Fruit fly (Drosophila melanogaster) whole organism, pupa: ENCODE measurements around the gene CG9121.

Experiments
- CG10348 ChIP-seq: fragments of 200-800 bp; sonication (Bioruptor generic); IDR thresholded peaks from 2 replicates; pipeline ENCODE4 v1.3.6; 2022; ENCODE audit warnings: missing biosample characterization, missing genetic modification characterization
- CG12605 ChIP-seq: fragments of 200-800 bp; sonication (Bioruptor generic); IDR thresholded peaks from 2 replicates; pipeline ENCODE4 v1.3.6; 2022; ENCODE audit warnings: missing biosample characterization, missing genetic modification characterization
- CG13204 ChIP-seq: fragments of 200-800 bp; sonication (Bioruptor generic); optimal IDR thresholded peaks from 2 replicates; lab custom pipeline; 2018; ENCODE audit warnings: missing biosample characterization, mild to moderate bottlenecking, missing genetic modification characterization, moderate library complexity
- CG14655 ChIP-seq: fragments of 200-800 bp; sonication (Bioruptor generic); optimal IDR thresholded peaks from 3 replicates; lab custom pipeline; 2017; ENCODE audit warnings: mild to moderate bottlenecking, missing biosample characterization, missing genetic modification reagents, missing genetic modification characterization
- CG15710 ChIP-seq: fragments of 200-800 bp; sonication (Bioruptor generic); optimal IDR thresholded peaks from 2 replicates; lab custom pipeline; 2018; ENCODE audit warnings: missing biosample characterization, mild to moderate bottlenecking, missing genetic modification characterization, moderate library complexity
- CG17806 ChIP-seq: fragments of 200-800 bp; sonication (Bioruptor generic); optimal IDR thresholded peaks from 2 replicates; lab custom pipeline; 2018; ENCODE audit warnings: missing biosample characterization, mild to moderate bottlenecking, missing genetic modification characterization, moderate library complexity
- CG32121 ChIP-seq: fragments of 200-800 bp; sonication (Bioruptor generic); IDR thresholded peaks from 2 replicates; pipeline ENCODE4 v1.3.6; 2022; ENCODE audit warnings: missing biosample characterization, missing genetic modification characterization
- CG34367 ChIP-seq: fragments of 200-800 bp; sonication (Bioruptor generic); optimal IDR thresholded peaks from 2 replicates; lab custom pipeline; 2018; ENCODE audit warnings: missing biosample characterization, mild to moderate bottlenecking, missing genetic modification characterization
- CG4496 ChIP-seq: fragments of 200-800 bp; sonication (Bioruptor generic); IDR thresholded peaks from 3 replicates; pipeline ENCODE4 v1.3.6; 2022; ENCODE audit warnings: missing biosample characterization, missing genetic modification characterization
- CG8159 ChIP-seq: fragments of 200-800 bp; sonication (Bioruptor generic); optimal IDR thresholded peaks from 3 replicates; lab custom pipeline; 2018; ENCODE audit warnings: missing biosample characterization, mild to moderate bottlenecking, missing genetic modification characterization, moderate library complexity
- CG8301 ChIP-seq: fragments of 200-800 bp; sonication (Bioruptor generic); optimal IDR thresholded peaks from 2 replicates; lab custom pipeline; 2018; ENCODE audit warnings: missing biosample characterization, mild to moderate bottlenecking, missing genetic modification characterization
- CG9948 ChIP-seq: fragments of 200-800 bp; sonication (Bioruptor generic); optimal IDR thresholded peaks from 2 replicates; lab custom pipeline; 2018; ENCODE audit warnings: missing biosample characterization, mild to moderate bottlenecking, missing genetic modification characterization, moderate library complexity
- D1 ChIP-seq: fragments of 200-800 bp; sonication (Bioruptor generic); optimal IDR thresholded peaks from 2 replicates; lab custom pipeline; 2018; ENCODE audit warnings: missing biosample characterization, mild to moderate bottlenecking, missing genetic modification characterization, moderate library complexity
- EcR ChIP-seq: fragments of 200-800 bp; sonication (Bioruptor generic); optimal IDR thresholded peaks from 3 replicates; lab custom pipeline; 2019; ENCODE audit warnings: missing biosample characterization, missing genetic modification characterization, mild to moderate bottlenecking, moderate library complexity, missing genetic modification reagents
- Ets98B ChIP-seq: fragments of 200-800 bp; sonication (Bioruptor generic); IDR thresholded peaks from 2 replicates; pipeline ENCODE4 v1.3.6; 2022; ENCODE audit warnings: missing biosample characterization, missing genetic modification characterization
- Pif1A ChIP-seq: fragments of 200-800 bp; sonication (Bioruptor generic); optimal IDR thresholded peaks from 3 replicates; lab custom pipeline; 2016; ENCODE audit warnings: missing biosample characterization, missing genetic modification characterization
- Pif1B ChIP-seq: fragments of 200-800 bp; sonication (Bioruptor generic); optimal IDR thresholded peaks from 3 replicates; lab custom pipeline; 2016; ENCODE audit warnings: missing biosample characterization, missing genetic modification characterization
- Snoo ChIP-seq: fragments of 200-800 bp; sonication (Bioruptor generic); optimal IDR thresholded peaks from 3 replicates; lab custom pipeline; 2017; ENCODE audit warnings: missing biosample characterization, mild to moderate bottlenecking, missing genetic modification characterization, inconsistent platforms
- fd96Ca ChIP-seq: fragments of 200-800 bp; sonication (Bioruptor generic); IDR thresholded peaks from 3 replicates; pipeline ENCODE4 v1.3.6; 2022; ENCODE audit warnings: missing biosample characterization, missing genetic modification characterization
- gl ChIP-seq: fragments of 200-800 bp; sonication (Bioruptor generic); optimal IDR thresholded peaks from 2 replicates; lab custom pipeline; 2018; ENCODE audit warnings: missing biosample characterization, mild to moderate bottlenecking, missing genetic modification characterization
- rn ChIP-seq: fragments of 200-800 bp; sonication (Bioruptor generic); IDR thresholded peaks from 2 replicates; pipeline ENCODE4 v1.3.6; 2022; ENCODE audit warnings: missing biosample characterization, missing genetic modification characterization

Gene CG9121

DNA sequence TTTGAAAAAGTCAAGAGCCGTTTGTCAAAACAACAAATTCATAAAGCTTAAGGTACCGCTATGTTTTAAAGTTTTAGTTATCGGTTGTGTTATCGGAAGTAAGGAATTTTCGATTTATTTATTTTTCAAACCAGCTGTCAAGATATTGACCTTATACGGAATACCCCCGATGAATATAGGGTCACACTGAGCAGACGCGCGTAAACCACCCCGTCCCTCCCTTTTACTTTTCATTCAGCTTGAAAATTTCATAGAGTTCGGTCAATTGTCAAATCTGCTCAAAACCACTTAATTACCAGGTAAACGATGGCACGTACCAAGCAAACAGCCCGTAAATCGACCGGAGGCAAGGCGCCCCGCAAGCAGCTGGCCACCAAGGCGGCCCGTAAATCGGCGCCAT, 4.1 kb upstream of the CG9121 start, which contains the start of the genes CG14036 and His3.3A:
Gene CG14036, minus strand, starts transcription at position 64 of the 400 bp plus-strand sequence.
Gene His3.3A, plus strand, starts transcription at position 106 of the 400 bp plus-strand sequence.
- no peak for TF ChIP-seq Pif1A (GFP tag; lab: Kevin White, UChicago)
- peak; percentile 25 for TF ChIP-seq EcR
- no peak for TF ChIP-seq CG8301 (tag; lab: Kevin White, UChicago)
- TF ChIP-seq CG15710 (tag; lab: Kevin White, UChicago): peak; percentile 0
- no peak for TF ChIP-seq Snoo (tag; lab: Kevin White, UChicago)
- peak; percentile 35; the same call in 1 of the 2 replicates for TF ChIP-seq CG32121 (GFP tag; lab: Robert Waterston, UW)
- no peak for TF ChIP-seq CG4496

DNA sequence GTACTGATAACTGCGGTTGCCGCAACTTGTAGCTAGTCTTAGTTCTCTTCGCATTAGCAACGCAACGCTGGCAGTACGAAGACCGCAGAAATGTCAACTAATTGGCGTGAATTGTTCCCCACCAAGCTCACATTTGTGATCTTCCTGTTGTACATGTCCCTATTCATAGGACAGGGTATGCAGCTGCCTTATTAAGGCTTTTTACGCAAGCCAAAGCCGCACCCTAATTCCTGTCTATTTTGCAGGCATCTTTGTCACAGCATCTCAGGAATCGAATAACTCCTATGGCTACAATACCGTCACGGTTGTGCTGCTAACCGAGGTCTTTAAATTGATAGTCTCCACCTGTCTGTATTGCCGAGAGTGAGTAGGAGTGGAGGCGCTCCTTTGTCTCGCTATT, 2.1 kb upstream of the CG9121 start, which contains the start of gene eIF3h:
Gene eIF3h, minus strand, starts transcription at position 101 of the 400 bp plus-strand sequence.
- TF ChIP-seq CG4496: no peak
- TF ChIP-seq D1 (tag; lab: Kevin White, UChicago): no peak
- TF ChIP-seq CG32121 (GFP tag; lab: Robert Waterston, UW): no peak
- TF ChIP-seq CG8159: no peak
- no peak for TF ChIP-seq CG34367 (tag; lab: Kevin White, UChicago)
- TF ChIP-seq CG9948 (tag; lab: Kevin White, UChicago): no peak
- no peak for TF ChIP-seq gl
- TF ChIP-seq rn (GFP tag; lab: Robert Waterston, UW): no peak
- no peak for TF ChIP-seq fd96Ca (GFP tag; lab: Robert Waterston, UW)

DNA sequence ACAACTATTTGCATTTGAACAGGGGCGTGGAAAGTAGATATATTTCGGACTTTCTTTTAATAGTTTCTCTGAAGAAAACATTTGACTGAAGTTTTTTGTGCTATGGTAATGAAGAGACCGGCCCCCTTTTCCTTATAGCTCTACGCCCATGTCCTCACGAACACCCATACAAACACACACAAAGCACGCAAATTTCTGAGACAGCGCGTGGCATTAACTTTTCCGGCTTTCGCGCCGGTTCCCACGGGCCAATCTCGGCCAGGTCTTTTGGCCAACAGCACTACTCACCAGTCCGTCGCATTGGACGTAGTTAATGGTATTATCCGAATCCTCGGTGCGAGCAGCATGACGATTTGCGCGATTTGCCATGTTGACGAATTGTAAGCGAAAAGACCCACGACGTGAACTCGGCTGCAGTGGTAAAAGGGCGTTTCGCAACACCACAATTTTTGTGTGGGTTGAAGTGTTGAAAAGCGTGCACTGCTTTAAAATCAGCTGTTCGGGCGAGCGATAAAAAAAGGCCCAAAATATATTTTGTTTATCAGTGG, 1.6 kb upstream of the CG9121 start, which contains the start of gene senju:
Gene senju, plus strand, starts transcription at position 477 of the 548 bp plus-strand sequence.
- peak; percentile 73 for TF ChIP-seq CG12605 (GFP tag; lab: Robert Waterston, UW)
- TF ChIP-seq CG13204: no peak
- peak; percentile 68 for TF ChIP-seq CG34367 (tag; lab: Kevin White, UChicago)
- TF ChIP-seq CG8301 (tag; lab: Kevin White, UChicago): peak; percentile 79
- TF ChIP-seq Ets98B: peak; percentile 87
- TF ChIP-seq fd96Ca (GFP tag; lab: Robert Waterston, UW): peak; percentile 89
- TF ChIP-seq CG15710 (tag; lab: Kevin White, UChicago): peak; percentile 77
- peak; percentile 58; the same call in 1 of the 2 replicates for TF ChIP-seq rn (GFP tag; lab: Robert Waterston, UW)
- peak; percentile 77 for TF ChIP-seq CG17806 (tag; lab: Kevin White, UChicago)
- peak; percentile 71 for TF ChIP-seq CG9948 (tag; lab: Kevin White, UChicago)
- peak; percentile 74 for TF ChIP-seq CG8159
- TF ChIP-seq Snoo (tag; lab: Kevin White, UChicago): peak; percentile 80
- no peak for TF ChIP-seq D1 (tag; lab: Kevin White, UChicago)
- peak; percentile 57 for TF ChIP-seq EcR
- TF ChIP-seq CG10348 (GFP tag; lab: Robert Waterston, UW): no peak
- peak; percentile 65 for TF ChIP-seq gl
- TF ChIP-seq CG14655 (GFP tag; lab: Kevin White, UChicago): no peak
- TF ChIP-seq CG4496: peak; percentile 89
- peak; percentile 79 for TF ChIP-seq CG32121 (GFP tag; lab: Robert Waterston, UW)
- TF ChIP-seq Pif1B (GFP tag; lab: Kevin White, UChicago): peak; percentile 80
- TF ChIP-seq Pif1A (GFP tag; lab: Kevin White, UChicago): peak; percentile 89

dm6 chr2L:5049974-5050373, 888 bp downstream of the CG9121 start:
- TF ChIP-seq Pif1B (GFP tag; lab: Kevin White, UChicago): peak; percentile 14
- peak; percentile 50; the same call in 1 of the 3 replicates for TF ChIP-seq CG4496
- TF ChIP-seq CG8301 (tag; lab: Kevin White, UChicago): peak; percentile 23
- TF ChIP-seq EcR: peak; percentile 51
- TF ChIP-seq rn (GFP tag; lab: Robert Waterston, UW): no peak

- TF ChIP-seq CG4496: no peak
- no peak for TF ChIP-seq CG9948 (tag; lab: Kevin White, UChicago)
- TF ChIP-seq Snoo (tag; lab: Kevin White, UChicago): no peak
- TF ChIP-seq CG12605 (GFP tag; lab: Robert Waterston, UW): no peak
- TF ChIP-seq CG34367 (tag; lab: Kevin White, UChicago): no peak
- no peak for TF ChIP-seq gl
- TF ChIP-seq EcR: no peak
- no peak for TF ChIP-seq Pif1B (GFP tag; lab: Kevin White, UChicago)
- TF ChIP-seq CG15710 (tag; lab: Kevin White, UChicago): no peak
- TF ChIP-seq Pif1A (GFP tag; lab: Kevin White, UChicago): no peak
- no peak for TF ChIP-seq rn (GFP tag; lab: Robert Waterston, UW)
- TF ChIP-seq D1 (tag; lab: Kevin White, UChicago): no peak
These were observed 4.6 kb downstream of the CG9121 start for dm6 chr2L:5046261-5046660.

DNA sequence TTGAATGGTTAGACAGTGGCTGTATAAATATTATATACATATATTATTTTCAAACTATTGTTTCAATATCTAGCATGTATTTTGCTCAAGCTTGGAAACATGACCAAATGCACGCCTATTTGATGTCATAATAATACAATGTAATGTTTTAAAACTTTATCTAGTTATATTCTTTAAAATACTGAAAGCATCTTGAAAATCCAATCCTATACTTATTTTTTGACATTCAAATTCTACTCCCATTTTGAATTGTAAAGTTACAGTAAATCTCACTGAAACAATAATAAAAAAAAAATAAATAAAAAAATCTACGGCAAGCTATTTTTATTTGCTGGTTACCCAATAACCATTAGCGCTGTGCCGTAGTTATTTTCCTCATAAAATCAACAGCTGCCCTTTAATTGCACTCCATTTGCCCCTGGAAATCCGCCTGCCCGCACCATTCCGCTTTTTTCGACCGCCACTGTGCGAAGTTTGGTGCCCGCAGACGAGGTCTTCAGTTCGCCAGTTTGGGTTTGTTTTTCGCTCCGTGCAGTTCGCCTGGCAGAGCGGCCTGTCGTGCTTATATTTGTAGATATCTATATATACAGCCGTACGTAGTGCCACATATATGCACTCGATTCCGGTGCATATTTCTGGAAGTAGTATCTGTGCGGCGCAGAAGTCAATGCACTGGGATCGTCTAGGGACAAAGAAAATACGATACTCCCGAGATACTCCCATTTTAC, 5.8 kb downstream of the CG9121 start:
- TF ChIP-seq CG9948 (tag; lab: Kevin White, UChicago): peak; percentile 9
- TF ChIP-seq EcR: peak; percentile 97
- peak; percentile 57 for TF ChIP-seq Pif1B (GFP tag; lab: Kevin White, UChicago)
- peak; percentile 10 for TF ChIP-seq CG15710 (tag; lab: Kevin White, UChicago)
- peak; percentile 42 for TF ChIP-seq Snoo (tag; lab: Kevin White, UChicago)
- peak; percentile 23 for TF ChIP-seq CG8301 (tag; lab: Kevin White, UChicago)
- TF ChIP-seq Ets98B: peak; percentile 55
- TF ChIP-seq CG10348 (GFP tag; lab: Robert Waterston, UW): peak; percentile 25; the same call in 1 of the 2 replicates
- TF ChIP-seq CG4496: peak; percentile 53
- peak; percentile 52 for TF ChIP-seq Pif1A (GFP tag; lab: Kevin White, UChicago)
- peak; percentile 69; the same call in 2 of the 3 replicates for TF ChIP-seq fd96Ca (GFP tag; lab: Robert Waterston, UW)
- peak; percentile 3 for TF ChIP-seq CG17806 (tag; lab: Kevin White, UChicago)
- no peak for TF ChIP-seq rn (GFP tag; lab: Robert Waterston, UW)
- TF ChIP-seq CG12605 (GFP tag; lab: Robert Waterston, UW): 0 out of 2 replicates have a peak, but pooled peaks have one; percentile 25
- TF ChIP-seq CG34367 (tag; lab: Kevin White, UChicago): peak; percentile 5
- TF ChIP-seq D1 (tag; lab: Kevin White, UChicago): no peak
- peak; percentile 57 for TF ChIP-seq CG14655 (GFP tag; lab: Kevin White, UChicago)
- TF ChIP-seq CG32121 (GFP tag; lab: Robert Waterston, UW): peak; percentile 41; the same call in 1 of the 2 replicates
- peak; percentile 25 for TF ChIP-seq CG13204
- no peak for TF ChIP-seq gl
- TF ChIP-seq CG8159: peak; percentile 0
